Fruit fly (Drosophila melanogaster) whole organism, embryonic: Measurements from ENCODE around the gene Srr.
A peak's percentile ranks its signal among the peaks of the same experiment; 100 is the strongest.

ENCODE experiments used
- ATbp ChIP-seq: fragments of 200-800 bp; sonication (Bioruptor generic); optimal IDR thresholded peaks from 2 replicates; lab custom pipeline; 2017; ENCODE audit warnings: missing biosample characterization, mild to moderate bottlenecking, missing genetic modification characterization, missing genetic modification reagents
- Adf1 ChIP-seq: fragments of 200-800 bp; sonication (Bioruptor generic); IDR thresholded peaks from 2 replicates; pipeline ENCODE4 v1.3.6; 2022; ENCODE audit warnings: missing biosample characterization, missing genetic modification characterization
- CG12155 ChIP-seq: fragments of 200-800 bp; sonication (Bioruptor generic); optimal IDR thresholded peaks from 3 replicates; lab custom pipeline; 2016; ENCODE audit warnings: missing biosample characterization, missing genetic modification characterization
- CG12942 ChIP-seq: fragments of 200-800 bp; sonication (Bioruptor generic); optimal IDR thresholded peaks from 3 replicates; lab custom pipeline; 2016; ENCODE audit warnings: missing biosample characterization, missing genetic modification characterization
- CG14667 ChIP-seq: fragments of 200-800 bp; sonication (Bioruptor generic); IDR thresholded peaks from 2 replicates; pipeline ENCODE4 v1.3.6; 2022; ENCODE audit warnings: missing biosample characterization, missing genetic modification characterization
- CG14860 ChIP-seq: fragments of 200-800 bp; sonication (Bioruptor generic); IDR thresholded peaks from 3 replicates; pipeline ENCODE4 v1.3.6; 2022; ENCODE audit warnings: missing biosample characterization, missing genetic modification characterization; ENCODE audit not compliant: partially characterized antibody
- CG15269 ChIP-seq: fragments of 200-800 bp; sonication (Bioruptor generic); optimal IDR thresholded peaks from 2 replicates; lab custom pipeline; 2018; ENCODE audit warnings: missing biosample characterization, mild to moderate bottlenecking, missing genetic modification characterization, moderate library complexity
- CG2120 ChIP-seq: fragments of 200-800 bp; sonication (Bioruptor generic); optimal IDR thresholded peaks from 3 replicates; lab custom pipeline; 2016; ENCODE audit warnings: missing biosample characterization, missing genetic modification characterization
- CG2678 ChIP-seq: fragments of 200-800 bp; sonication (Bioruptor generic); optimal IDR thresholded peaks from 3 replicates; lab custom pipeline; 2019; ENCODE audit warnings: missing biosample characterization, mild to moderate bottlenecking, missing genetic modification characterization, moderate library complexity
- CG32532 ChIP-seq: fragments of 200-800 bp; sonication (Bioruptor generic); IDR thresholded peaks from 2 replicates; pipeline ENCODE4 v1.3.6; 2022; ENCODE audit warnings: missing biosample characterization, missing genetic modification characterization
- CG4424 ChIP-seq: fragments of 200-800 bp; sonication (Bioruptor generic); optimal IDR thresholded peaks from 3 replicates; lab custom pipeline; 2016; ENCODE audit warnings: missing biosample characterization, missing genetic modification characterization
- CG5180 ChIP-seq: fragments of 200-800 bp; sonication (Bioruptor generic); optimal IDR thresholded peaks from 3 replicates; lab custom pipeline; 2017; ENCODE audit warnings: missing biosample characterization, missing genetic modification characterization, mild to moderate bottlenecking, moderate library complexity, missing genetic modification reagents
- CG7271 ChIP-seq: fragments of 200-800 bp; sonication (Bioruptor generic); optimal IDR thresholded peaks from 2 replicates; lab custom pipeline; 2018; ENCODE audit warnings: missing biosample characterization, mild to moderate bottlenecking, missing genetic modification characterization, moderate library complexity
- CG7786 ChIP-seq: fragments of 200-800 bp; sonication (Bioruptor generic); optimal IDR thresholded peaks from 2 replicates; lab custom pipeline; 2016; ENCODE audit warnings: missing biosample characterization, missing genetic modification characterization
- CG8359 ChIP-seq: fragments of 200-800 bp; sonication (Bioruptor generic); optimal IDR thresholded peaks from 2 replicates; lab custom pipeline; 2017; ENCODE audit warnings: missing biosample characterization, mild to moderate bottlenecking, missing genetic modification characterization, borderline replicate concordance
- CG8388 ChIP-seq: fragments of 200-800 bp; sonication (Bioruptor generic); optimal IDR thresholded peaks from 2 replicates; lab custom pipeline; 2019; ENCODE audit warnings: missing biosample characterization, mild to moderate bottlenecking, missing genetic modification characterization, moderate library complexity
- Dbx ChIP-seq: fragments of 200-800 bp; sonication (Bioruptor generic); IDR thresholded peaks from 3 replicates; pipeline ENCODE4 v1.3.6; 2022; ENCODE audit warnings: missing biosample characterization, missing genetic modification characterization
- Eip74EF ChIP-seq, 2 experiments: fragments of 200-800 bp in 1 of 2; fragments of >200 bp in 1 of 2; sonication (Bioruptor generic) in 1 of 2; optimal IDR thresholded peaks; 2 replicates each; lab custom pipeline; 2017 to 2019; ENCODE audit warnings: missing biosample characterization in 2 of 2, missing genetic modification characterization in 2 of 2, mild to moderate bottlenecking in 1 of 2, moderate library complexity in 1 of 2
- H15 ChIP-seq: fragments of 200-800 bp; sonication (Bioruptor generic); IDR thresholded peaks from 3 replicates; pipeline ENCODE4 v1.3.6; 2022; ENCODE audit warnings: missing biosample characterization, missing genetic modification characterization
- HLH54F ChIP-seq: fragments of 200-800 bp; sonication (Bioruptor generic); optimal IDR thresholded peaks from 3 replicates; lab custom pipeline; 2016; ENCODE audit warnings: missing biosample characterization, missing genetic modification characterization
- HLHmδ ChIP-seq: fragments of 200-800 bp; sonication (Bioruptor generic); optimal IDR thresholded peaks from 2 replicates; lab custom pipeline; 2018; ENCODE audit warnings: missing biosample characterization, mild to moderate bottlenecking, missing genetic modification characterization, moderate library complexity
- HmgZ ChIP-seq: fragments of 200-800 bp; sonication (Bioruptor generic); optimal IDR thresholded peaks from 2 replicates; lab custom pipeline; 2018; ENCODE audit warnings: missing biosample characterization, mild to moderate bottlenecking, missing genetic modification characterization
- Hr51 ChIP-seq, 2 experiments: fragments of 200-800 bp; sonication (Bioruptor generic); optimal IDR thresholded peaks; 2 replicates in 1 of 2; 3 replicates in 1 of 2; lab custom pipeline; 2016 to 2018; ENCODE audit warnings: missing biosample characterization in 2 of 2, missing genetic modification characterization in 2 of 2, mild to moderate bottlenecking in 1 of 2, moderate library complexity in 1 of 2
- Jarid2 ChIP-seq: fragments of 200-800 bp; sonication (Bioruptor generic); optimal IDR thresholded peaks from 3 replicates; lab custom pipeline; 2017; ENCODE audit warnings: mild to moderate bottlenecking, missing biosample characterization, missing genetic modification reagents, missing genetic modification characterization
- NFAT ChIP-seq: fragments of 200-800 bp; sonication (Bioruptor generic); IDR thresholded peaks from 2 replicates; pipeline ENCODE4 v1.3.6; 2022; ENCODE audit warnings: missing biosample characterization, missing genetic modification characterization
- Poxn ChIP-seq: fragments of 200-800 bp; sonication (Bioruptor generic); IDR thresholded peaks from 2 replicates; pipeline ENCODE4 v1.3.6; 2022; ENCODE audit warnings: missing biosample characterization, missing genetic modification characterization
- Ptx1 ChIP-seq: fragments of 200-800 bp; sonication (Bioruptor generic); IDR thresholded peaks from 2 replicates; pipeline ENCODE4 v1.3.6; 2022; ENCODE audit warnings: missing biosample characterization, missing genetic modification characterization
- Stat92E ChIP-seq, 3 experiments: fragments of >200 bp in 2 of 3; fragments of 200-800 bp in 1 of 3; sonication (Bioruptor generic) in 1 of 3; optimal IDR thresholded peaks; 2 replicates each; lab custom pipeline; 2017 to 2019; ENCODE audit warnings: missing biosample characterization in 3 of 3, missing genetic modification characterization in 3 of 3, mild to moderate bottlenecking in 1 of 3, moderate library complexity in 1 of 3
- Xbp1 ChIP-seq: fragments of 200-800 bp; sonication (Bioruptor generic); optimal IDR thresholded peaks from 3 replicates; lab custom pipeline; 2016; ENCODE audit warnings: missing biosample characterization, mild to moderate bottlenecking, missing genetic modification characterization
- abd-A ChIP-seq: fragments of 200-800 bp; sonication (Bioruptor generic); optimal IDR thresholded peaks from 3 replicates; lab custom pipeline; 2019; ENCODE audit warnings: missing biosample characterization, mild to moderate bottlenecking, missing genetic modification characterization, moderate library complexity
- ase ChIP-seq: fragments of 200-800 bp; sonication (Bioruptor generic); IDR thresholded peaks from 3 replicates; pipeline ENCODE4 v1.3.6; 2022; ENCODE audit warnings: missing biosample characterization, missing genetic modification characterization
- ato ChIP-seq: fragments of 200-800 bp; sonication (Bioruptor generic); IDR thresholded peaks from 2 replicates; pipeline ENCODE4 v1.3.6; 2022; ENCODE audit warnings: missing biosample characterization, missing genetic modification characterization; ENCODE audit not compliant: partially characterized antibody
- br ChIP-seq: fragments of >200 bp; optimal IDR thresholded peaks from 2 replicates; lab custom pipeline; 2017
- crol ChIP-seq: fragments of 200-800 bp; sonication (Bioruptor generic); IDR thresholded peaks from 2 replicates; pipeline ENCODE4 v1.3.6; 2022; ENCODE audit warnings: missing biosample characterization, missing genetic modification characterization
- kay ChIP-seq: fragments of 200-800 bp; sonication (Bioruptor generic); optimal IDR thresholded peaks from 2 replicates; lab custom pipeline; 2016; ENCODE audit warnings: missing biosample characterization, missing genetic modification characterization
- klu ChIP-seq: fragments of 200-800 bp; sonication (Bioruptor generic); IDR thresholded peaks from 2 replicates; pipeline ENCODE4 v1.3.6; 2022; ENCODE audit warnings: missing biosample characterization, missing genetic modification characterization
- lilli ChIP-seq: fragments of 200-800 bp; sonication (Bioruptor generic); optimal IDR thresholded peaks from 3 replicates; lab custom pipeline; 2016; ENCODE audit warnings: missing biosample characterization, missing genetic modification characterization
- nom ChIP-seq: fragments of 200-800 bp; sonication (Bioruptor generic); optimal IDR thresholded peaks from 2 replicates; lab custom pipeline; 2017; ENCODE audit warnings: missing biosample characterization, missing genetic modification characterization, mild to moderate bottlenecking, moderate library complexity, missing genetic modification reagents
- p53 ChIP-seq: fragments of 200-800 bp; sonication (Bioruptor generic); optimal IDR thresholded peaks from 2 replicates; lab custom pipeline; 2016; ENCODE audit warnings: missing biosample characterization, missing genetic modification characterization
- ranshi ChIP-seq: fragments of 200-800 bp; sonication (Bioruptor generic); IDR thresholded peaks from 2 replicates; pipeline ENCODE4 v1.3.6; 2022; ENCODE audit warnings: missing biosample characterization, missing genetic modification characterization
- repo ChIP-seq: fragments of 200-800 bp; sonication (Bioruptor generic); optimal IDR thresholded peaks from 2 replicates; lab custom pipeline; 2016; ENCODE audit warnings: missing biosample characterization, missing genetic modification characterization
- row ChIP-seq: fragments of 200-800 bp; sonication (Bioruptor generic); IDR thresholded peaks from 3 replicates; pipeline ENCODE4 v1.3.6; 2022; ENCODE audit warnings: missing biosample characterization, missing genetic modification characterization
- slbo ChIP-seq: fragments of 200-800 bp; sonication (Bioruptor generic); IDR thresholded peaks from 2 replicates; pipeline ENCODE4 v1.3.6; 2022; ENCODE audit warnings: missing biosample characterization, missing genetic modification characterization
- so ChIP-seq: fragments of 200-800 bp; sonication (Bioruptor generic); IDR thresholded peaks from 3 replicates; pipeline ENCODE4 v1.3.6; 2022; ENCODE audit warnings: missing biosample characterization, missing genetic modification characterization
- ssp ChIP-seq: fragments of 200-800 bp; sonication (Bioruptor generic); IDR thresholded peaks from 2 replicates; pipeline ENCODE4 v1.3.6; 2022; ENCODE audit warnings: missing biosample characterization, missing genetic modification characterization
- tna ChIP-seq: fragments of 200-800 bp; sonication (Bioruptor generic); IDR thresholded peaks from 2 replicates; pipeline ENCODE4 v1.3.6; 2022; ENCODE audit warnings: missing biosample characterization, missing genetic modification characterization; ENCODE audit not compliant: partially characterized antibody
- toy ChIP-seq: fragments of 200-800 bp; sonication (Bioruptor generic); IDR thresholded peaks from 2 replicates; pipeline ENCODE4 v1.3.6; 2022; ENCODE audit warnings: missing biosample characterization, missing genetic modification characterization
- trh ChIP-seq: fragments of 200-800 bp; sonication (Bioruptor generic); optimal IDR thresholded peaks from 2 replicates; lab custom pipeline; 2016; ENCODE audit warnings: missing biosample characterization, missing genetic modification characterization
- yki ChIP-seq: fragments of >200 bp; optimal IDR thresholded peaks from 3 replicates; lab custom pipeline; 2018
- zen2 ChIP-seq: fragments of 200-800 bp; sonication (Bioruptor generic); IDR thresholded peaks from 3 replicates; pipeline ENCODE4 v1.3.6; 2022; ENCODE audit warnings: missing biosample characterization, missing genetic modification characterization; ENCODE audit not compliant: partially characterized antibody

Srr gene

DNA sequence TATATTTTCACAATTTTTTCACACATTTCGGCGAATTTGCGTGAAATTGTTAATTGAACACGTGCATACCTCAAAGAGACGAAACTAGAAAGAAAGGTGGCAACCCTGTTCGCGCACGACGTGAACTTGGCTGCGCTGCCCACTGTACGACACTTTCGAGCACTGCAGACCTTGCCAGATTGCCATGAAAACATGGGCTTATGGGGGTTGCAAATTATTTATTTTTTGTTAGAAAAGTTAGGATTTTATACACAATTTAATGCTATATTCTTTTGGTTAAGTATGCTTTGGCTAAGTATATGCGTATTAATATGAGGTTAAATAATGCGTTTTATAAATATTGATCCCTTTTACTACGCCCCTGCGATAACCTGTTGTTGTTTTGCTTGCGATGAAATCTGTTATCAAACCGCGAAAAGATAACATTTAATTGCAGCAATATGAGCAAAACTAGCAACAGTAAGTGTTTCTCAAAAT is 36.0 kb downstream of the Srr start, which contains the start of the genes RpL34b and CG8132 (continued):
- TF ChIP-seq ATbp, result peak; percentile 92
- TF ChIP-seq zen2 (GFP tag; lab: Robert Waterston, UW), result no peak
- peak; percentile 95 for TF ChIP-seq CG12155 (GFP tag; lab: Kevin White, UChicago)
- peak; percentile 94 for TF ChIP-seq klu
- peak; percentile 90 for TF ChIP-seq nom (GFP tag; lab: Kevin White, UChicago)
- TF ChIP-seq NFAT (GFP tag; lab: Robert Waterston, UW), result peak; percentile 98
- TF ChIP-seq H15 (GFP tag; lab: Robert Waterston, UW), result peak; percentile 94
- TF ChIP-seq kay (GFP tag; lab: Kevin White, UChicago), result peak; percentile 92
- TF ChIP-seq Eip74EF (GFP tag; optimal IDR thresholded peaks at IDR 0.05; lab: Kevin White, UChicago), result peak in 1 of 2 experiments; percentile 87
- TF ChIP-seq ranshi (GFP tag; lab: Robert Waterston, UW), result peak; percentile 93
- peak; percentile 80 for TF ChIP-seq CG8359 (GFP tag; lab: Kevin White, UChicago)
- TF ChIP-seq CG12942 (GFP tag; lab: Kevin White, UChicago), result peak; percentile 97
- peak; percentile 94 for TF ChIP-seq ase (GFP tag; lab: Robert Waterston, UW)
- TF ChIP-seq Xbp1, result peak; percentile 97
- peak; percentile 79 for TF ChIP-seq Adf1
- peak; percentile 87 for TF ChIP-seq trh (GFP tag; lab: Kevin White, UChicago)
- TF ChIP-seq p53 (GFP tag; lab: Kevin White, UChicago), result peak; percentile 94
- TF ChIP-seq crol, result no peak; the same call in 1 of the 2 replicates
- TF ChIP-seq HLH54F (GFP tag; lab: Kevin White, UChicago), result peak; percentile 97
- TF ChIP-seq ato (GFP tag; lab: Robert Waterston, UW), result peak; percentile 16; the same call in 1 of the 2 replicates
- TF ChIP-seq CG14860 (GFP tag; lab: Robert Waterston, UW), result no peak; the same call in 2 of the 3 replicates
- TF ChIP-seq so (GFP tag; lab: Robert Waterston, UW), result peak; percentile 90
- TF ChIP-seq CG14667 (GFP tag; lab: Robert Waterston, UW), result peak; percentile 95
- peak; percentile 89 for TF ChIP-seq repo (GFP tag; lab: Kevin White, UChicago)
- TF ChIP-seq abd-A (tag; lab: Kevin White, UChicago), result no peak
- TF ChIP-seq Stat92E (GFP tag; optimal IDR thresholded peaks at IDR 0.05; lab: Kevin White, UChicago), result peak in 1 of 3 experiments; percentile 73
- peak; percentile 95 for TF ChIP-seq CG2678
- TF ChIP-seq row (GFP tag; lab: Robert Waterston, UW), result peak; percentile 97
- TF ChIP-seq Dbx (GFP tag; lab: Robert Waterston, UW), result peak; percentile 97
- peak; percentile 86 for TF ChIP-seq CG7271 (tag; lab: Kevin White, UChicago)
- TF ChIP-seq CG2120 (GFP tag; lab: Kevin White, UChicago), result peak; percentile 98
- peak; percentile 95 for TF ChIP-seq CG7786
- peak; percentile 98 for TF ChIP-seq CG32532
- peak; percentile 97 for TF ChIP-seq lilli (GFP tag; lab: Kevin White, UChicago)
- peak; percentile 98 for TF ChIP-seq slbo (GFP tag; lab: Robert Waterston, UW)
- peak; percentile 95 for TF ChIP-seq CG4424 (GFP tag; lab: Kevin White, UChicago)
- TF ChIP-seq CG8388 (GFP tag; lab: Kevin White, UChicago), result peak; percentile 94
- TF ChIP-seq Ptx1 (GFP tag; lab: Robert Waterston, UW), result peak; percentile 97
- TF ChIP-seq CG15269, result peak; percentile 95
- TF ChIP-seq HmgZ, result peak; percentile 98
- no peak for TF ChIP-seq br (lab: Kevin White, UChicago)
- no peak for TF ChIP-seq yki
- peak; percentile 78 for TF ChIP-seq Jarid2 (GFP tag; lab: Kevin White, UChicago)
- no peak; the same call in 1 of the 2 replicates for TF ChIP-seq tna (GFP tag; lab: Robert Waterston, UW)
- peak; percentile 82 for TF ChIP-seq toy (GFP tag; lab: Robert Waterston, UW)
- TF ChIP-seq Hr51 (GFP tag; optimal IDR thresholded peaks at IDR 0.05; lab: Kevin White, UChicago), result peak; percentile 94 to 97
- peak; percentile 96 for TF ChIP-seq HLHmδ (GFP tag; lab: Kevin White, UChicago)
- peak; percentile 88 for TF ChIP-seq Poxn (GFP tag; lab: Robert Waterston, UW)
- TF ChIP-seq CG5180, result peak; percentile 83
- TF ChIP-seq ssp (GFP tag; lab: Robert Waterston, UW), result peak; percentile 90
